Worm (Caenorhabditis elegans) whole organism, L3 larva: ENCODE measurements around the gene Y71H2AM.29.

Experiments used
- ama-1 ChIP-seq: fragments of 150-350 bp; optimal IDR thresholded peaks from 2 replicates; lab custom pipeline; 2018
- lin-39 ChIP-seq: fragments of 150-350 bp; optimal IDR thresholded peaks from 2 replicates; lab custom pipeline; 2018; ENCODE audit warnings: missing biosample characterization, missing genetic modification reagents, missing genetic modification characterization
- nhr-12 ChIP-seq: fragments of 150-350 bp; optimal IDR thresholded peaks from 2 replicates; lab custom pipeline; 2014; ENCODE audit warnings: missing biosample characterization, missing genetic modification characterization
- nhr-76 ChIP-seq: fragments of 150-350 bp; sonication (generic microtip); optimal IDR thresholded peaks from 5 replicates; lab custom pipeline; 2014; ENCODE audit warnings: missing biosample characterization, missing genetic modification characterization
- snpc-4 ChIP-seq: fragments of 150-350 bp; optimal IDR thresholded peaks from 2 replicates; lab custom pipeline; 2014; ENCODE audit warnings: missing biosample characterization, missing genetic modification characterization
- unc-62 ChIP-seq: fragments of 150-350 bp; sonication (generic microtip); optimal IDR thresholded peaks from 4 replicates; lab custom pipeline; 2014; ENCODE audit warnings: missing biosample characterization, missing genetic modification reagents, missing genetic modification characterization

DNA sequence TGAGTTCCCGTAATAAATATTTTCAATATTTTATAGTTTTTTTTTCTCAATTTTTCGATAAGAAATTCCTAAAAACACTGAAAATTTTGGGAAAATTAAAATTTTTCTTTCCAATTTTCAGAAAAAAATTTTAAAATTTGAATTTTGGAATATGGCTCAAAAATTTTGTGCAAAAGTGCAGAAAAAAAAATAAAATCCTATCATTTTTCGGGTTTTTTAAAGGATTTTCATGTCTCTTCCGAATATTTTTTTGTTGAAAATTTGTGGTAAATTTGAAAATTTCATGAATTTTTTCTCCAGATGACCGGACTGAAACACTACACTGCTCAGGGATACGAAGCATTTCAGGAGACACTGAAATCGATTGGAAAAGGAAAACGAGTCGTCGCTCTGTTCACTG, 1.8 kb downstream of the Y71H2AM.29 start, which contains the start of gene txdc-17:
- TF ChIP-seq snpc-4 (tag; lab: Kevin White, UChicago): no peak
- TF ChIP-seq nhr-76 (tag; lab: Kevin White, UChicago): no peak
- TF ChIP-seq nhr-12 (tag; lab: Kevin White, UChicago): no peak
- TF ChIP-seq ama-1: no peak
- no peak for TF ChIP-seq unc-62
- TF ChIP-seq lin-39 (tag; lab: Kevin White, UChicago): no peak
